Worm (Caenorhabditis elegans) whole organism, L4 larva: ENCODE measurements around the gene F14H12.2.

Experiments
- D1046.2 ChIP-seq: fragments of 200-800 bp; sonication (Bioruptor generic); IDR thresholded peaks from 2 replicates; pipeline ENCODE4 v1.3.6; 2022; ENCODE audit warnings: missing genetic modification characterization, missing compliant biosample characterization
- F26F4.8 ChIP-seq: fragments of 200-800 bp; sonication (Bioruptor generic); conservative IDR thresholded peaks from 2 replicates; pipeline ENCODE4 v1.3.6; 2022; ENCODE audit warnings: missing genetic modification characterization, missing compliant biosample characterization
- T20F7.1 ChIP-seq: fragments of 200-800 bp; sonication (Bioruptor generic); optimal IDR thresholded peaks from 2 replicates; lab custom pipeline; 2018; ENCODE audit warnings: mild to moderate bottlenecking, missing genetic modification characterization, missing compliant biosample characterization
- Y48G9A.11 ChIP-seq: fragments of 200-800 bp; sonication (Bioruptor generic); IDR thresholded peaks from 2 replicates; pipeline ENCODE4 v1.3.6; 2022; ENCODE audit warnings: missing genetic modification reagents, missing genetic modification characterization, missing compliant biosample characterization
- aha-1 ChIP-seq: fragments of 150-350 bp; peaks from one replicate; lab custom pipeline; 2014; ENCODE audit warnings: missing biosample characterization, missing genetic modification characterization
- ama-1 ChIP-seq: fragments of 150-350 bp; optimal IDR thresholded peaks from 2 replicates; lab custom pipeline; 2014; ENCODE audit warnings: inconsistent platforms, mixed read lengths
- ceh-20 ChIP-seq: fragments of 200-800 bp; sonication (Bioruptor generic); IDR thresholded peaks from 2 replicates; pipeline ENCODE4 v1.3.6; 2022; ENCODE audit warnings: missing genetic modification reagents, missing genetic modification characterization, missing compliant biosample characterization
- ceh-82 ChIP-seq: sonication (generic microtip); optimal IDR thresholded peaks from 2 replicates; lab custom pipeline; 2017; ENCODE audit warnings: missing biosample characterization, missing genetic modification characterization
- ces-1 ChIP-seq: fragments of 150-350 bp; sonication (generic microtip); optimal IDR thresholded peaks from 4 replicates; lab custom pipeline; 2014; ENCODE audit warnings: missing biosample characterization, missing genetic modification reagents, missing genetic modification characterization
- cey-2 ChIP-seq: sonication (generic microtip); optimal IDR thresholded peaks from 3 replicates; lab custom pipeline; 2017; ENCODE audit warnings: missing genetic modification characterization, mild to moderate bottlenecking, missing compliant biosample characterization, antibody characterized with exemption, borderline replicate concordance; ENCODE audit not compliant: insufficient read depth
- ctbp-1 ChIP-seq: fragments of 200-800 bp; sonication (Bioruptor generic); IDR thresholded peaks from 2 replicates; pipeline ENCODE4 v1.3.6; 2022; ENCODE audit warnings: missing genetic modification reagents, missing genetic modification characterization, missing compliant biosample characterization
- daf-16 ChIP-seq, 3 experiments: sonication (generic microtip); optimal IDR thresholded peaks; 2 replicates each; lab custom pipeline; 2016 to 2017; ENCODE audit warnings: missing genetic modification characterization in 3 of 3, missing genetic modification reagents in 3 of 3, mild to moderate bottlenecking in 2 of 3, missing compliant biosample characterization in 2 of 3, missing biosample characterization in 1 of 3, moderate library complexity in 1 of 3
- dmd-6 ChIP-seq: fragments of 200-800 bp; sonication (Bioruptor generic); IDR thresholded peaks from 2 replicates; pipeline ENCODE4 v1.3.6; 2022; ENCODE audit warnings: missing genetic modification reagents, missing genetic modification characterization, missing compliant biosample characterization
- dpl-1 ChIP-seq: fragments of 150-350 bp; optimal IDR thresholded peaks from 2 replicates; lab custom pipeline; 2014; ENCODE audit warnings: missing biosample characterization, missing genetic modification reagents, missing genetic modification characterization
- hlh-11 ChIP-seq: fragments of 200-800 bp; sonication (Bioruptor generic); optimal IDR thresholded peaks from 2 replicates; lab custom pipeline; 2018; ENCODE audit warnings: mild to moderate bottlenecking, missing genetic modification characterization, missing compliant biosample characterization
- hmg-1.1 ChIP-seq: fragments of 200-800 bp; sonication (Bioruptor generic); IDR thresholded peaks from 2 replicates; pipeline ENCODE4 v1.3.6; 2022; ENCODE audit warnings: missing genetic modification reagents, missing genetic modification characterization, missing compliant biosample characterization
- lin-1 ChIP-seq: fragments of 200-800 bp; sonication (Bioruptor generic); IDR thresholded peaks from 2 replicates; pipeline ENCODE4 v1.3.6; 2022; ENCODE audit warnings: missing genetic modification reagents, missing genetic modification characterization, missing compliant biosample characterization
- lin-15B ChIP-seq: fragments of 150-350 bp; sonication (generic microtip); optimal IDR thresholded peaks from 3 replicates; lab custom pipeline; 2014; ENCODE audit warnings: missing biosample characterization, missing genetic modification characterization
- lsy-2 ChIP-seq, 2 experiments: fragments of 150-350 bp in 1 of 2; sonication (generic microtip) in 1 of 2; optimal IDR thresholded peaks; 2 replicates each; lab custom pipeline; 2014 to 2017; ENCODE audit warnings: missing biosample characterization in 2 of 2, missing genetic modification characterization in 2 of 2
- madf-9 ChIP-seq: fragments of 200-800 bp; sonication (Bioruptor generic); conservative IDR thresholded peaks from 2 replicates; pipeline ENCODE4 v1.3.6; 2022; ENCODE audit warnings: missing genetic modification reagents, missing genetic modification characterization, missing compliant biosample characterization
- mdl-1 ChIP-seq, 2 experiments: fragments of 150-350 bp in 1 of 2; sonication (generic microtip) in 1 of 2; optimal IDR thresholded peaks; 2 replicates each; lab custom pipeline; 2014 to 2017; ENCODE audit warnings: missing biosample characterization in 2 of 2, missing genetic modification characterization in 2 of 2
- mep-1 ChIP-seq: fragments of 150-350 bp; sonication (generic microtip); optimal IDR thresholded peaks from 3 replicates; lab custom pipeline; 2014; ENCODE audit warnings: missing biosample characterization, missing genetic modification characterization
- mes-2 ChIP-seq: sonication (generic microtip); optimal IDR thresholded peaks from 2 replicates; lab custom pipeline; 2016; ENCODE audit warnings: missing genotype, mild to moderate bottlenecking, missing genetic modification characterization, missing compliant biosample characterization; ENCODE audit not compliant: poor library complexity, severe bottlenecking
- mxl-3 ChIP-seq: fragments of 200-800 bp; sonication (Bioruptor generic); optimal IDR thresholded peaks from 2 replicates; lab custom pipeline; 2018; ENCODE audit warnings: mild to moderate bottlenecking, missing genetic modification characterization, missing compliant biosample characterization
- nhr-28 ChIP-seq: fragments of 150-350 bp; optimal IDR thresholded peaks from 2 replicates; lab custom pipeline; 2014; ENCODE audit warnings: missing biosample characterization, missing genetic modification characterization
- nhr-6 ChIP-seq: fragments of 150-350 bp; optimal IDR thresholded peaks from 2 replicates; lab custom pipeline; 2014; ENCODE audit warnings: missing biosample characterization, missing genetic modification characterization
- php-3 ChIP-seq: fragments of 200-800 bp; sonication (Bioruptor generic); IDR thresholded peaks from 2 replicates; pipeline ENCODE4 v1.3.6; 2022; ENCODE audit warnings: missing genetic modification reagents, missing genetic modification characterization, missing compliant biosample characterization
- rbr-2 ChIP-seq: sonication (generic microtip); optimal IDR thresholded peaks from 2 replicates; lab custom pipeline; 2016; ENCODE audit warnings: missing genotype, missing genetic modification characterization, missing compliant biosample characterization
- spr-1 ChIP-seq: sonication (generic microtip); optimal IDR thresholded peaks from 2 replicates; lab custom pipeline; 2016; ENCODE audit warnings: mild to moderate bottlenecking, missing genetic modification characterization, missing compliant biosample characterization
- tag-97 ChIP-seq: fragments of 200-800 bp; sonication (Bioruptor generic); IDR thresholded peaks from 2 replicates; pipeline ENCODE4 v1.3.6; 2022; ENCODE audit warnings: missing genetic modification characterization, missing compliant biosample characterization
- unc-62 ChIP-seq, 3 experiments: fragments of 150-350 bp in 1 of 3; sonication (generic microtip); optimal IDR thresholded peaks in 2 of 3; peaks in 1 of 3; 1 replicate in 1 of 3; 2 replicates in 2 of 3; lab custom pipeline; 2014 to 2017; ENCODE audit warnings: missing biosample characterization in 3 of 3, missing genetic modification characterization in 3 of 3, missing genetic modification reagents in 3 of 3, missing genotype in 1 of 3
- zfp-3 ChIP-seq: fragments of 200-800 bp; sonication (Bioruptor generic); conservative IDR thresholded peaks from 2 replicates; pipeline ENCODE4 v1.3.6; 2022; ENCODE audit warnings: missing genetic modification reagents, missing genetic modification characterization, missing compliant biosample characterization

Gene F14H12.2

ce11 chrX:4350198-4350597, at the start of gene F14H12.2:
Gene F14H12.2, plus strand, starts transcription at chrX:4350498.
- TF ChIP-seq spr-1 (tag; lab: Kevin White, UChicago) (no peak), cey-2 (tag; lab: Kevin White, UChicago) (no peak), F26F4.8 (no peak), nhr-6 (tag; lab: Kevin White, UChicago) (no peak), mes-2 (tag; lab: Kevin White, UChicago) (no peak), lsy-2 (tag; optimal IDR thresholded peaks at IDR 0.05; lab: Kevin White, UChicago) (no peak), lin-1 (no peak)
- TF ChIP-seq, all 104 proteins: peak for 0

ce11 chrX:4303200-4303599, 47.1 kb upstream of the F14H12.2 start:
- TF ChIP-seq php-3 (GFP tag; lab: Robert Waterston, UW) (no peak), zfp-3 (no peak), unc-62 (GFP tag; optimal IDR thresholded peaks at IDR 0.05 in 1 of 2; lab: Kevin White, UChicago) (peak in 1 of 2 experiments; percentile 91), unc-62 (tag; optimal IDR thresholded peaks at IDR 0.05; lab: Kevin White, UChicago) (no peak)
- TF ChIP-seq, all 104 proteins: peak for 1

DNA sequence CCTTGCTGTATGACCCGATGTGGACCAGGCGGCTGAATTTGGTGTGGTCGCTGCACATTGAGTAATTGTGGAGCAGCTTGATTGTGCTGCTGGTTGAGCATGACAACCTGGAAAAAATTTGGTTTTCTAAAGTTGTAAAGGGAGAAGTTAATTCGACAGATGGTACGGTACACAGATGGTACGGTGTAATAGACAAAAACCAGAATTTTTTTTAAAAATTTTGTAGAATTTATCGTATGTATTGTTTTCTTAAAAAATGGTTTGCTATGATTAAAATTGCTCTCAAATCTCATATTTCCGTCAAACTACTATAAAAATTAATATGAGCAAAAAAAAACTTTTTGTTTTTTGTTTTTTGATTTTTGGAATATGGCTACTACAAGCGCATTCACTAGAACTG, 43.4 kb upstream of the F14H12.2 start, which contains the start of gene pqn-15:
Gene pqn-15, minus strand, starts transcription at position 101 of the 400 bp plus-strand sequence.
- TF ChIP-seq rbr-2 (tag; lab: Kevin White, UChicago): no peak
- TF ChIP-seq lsy-2 (tag; optimal IDR thresholded peaks at IDR 0.05; lab: Kevin White, UChicago): no peak
- no peak for TF ChIP-seq tag-97
- no peak for TF ChIP-seq ama-1 (lab: Kevin White, UChicago)
- TF ChIP-seq nhr-6 (tag; lab: Kevin White, UChicago): no peak
- TF ChIP-seq mdl-1 (tag; optimal IDR thresholded peaks at IDR 0.05; lab: Kevin White, UChicago): no peak
- no peak for TF ChIP-seq D1046.2 (GFP tag; lab: Robert Waterston, UW)
- TF ChIP-seq ces-1 (GFP tag; lab: Kevin White, UChicago): no peak
- no peak for TF ChIP-seq Y48G9A.11 (GFP tag; lab: Robert Waterston, UW)
- TF ChIP-seq ceh-82 (tag; lab: Kevin White, UChicago): no peak
- TF ChIP-seq dmd-6 (GFP tag; lab: Robert Waterston, UW): no peak
- no peak for TF ChIP-seq madf-9 (GFP tag; lab: Robert Waterston, UW)

ce11 chrX:4307559-4308005, 42.7 kb upstream of the F14H12.2 start:
- no peak for TF ChIP-seq daf-16 (GFP tag; optimal IDR thresholded peaks at IDR 0.05; lab: Kevin White, UChicago)
- TF ChIP-seq daf-16 (tag; optimal IDR thresholded peaks at IDR 0.05; lab: Kevin White, UChicago): peak; percentile 67
- TF ChIP-seq rbr-2 (tag; lab: Kevin White, UChicago): peak; percentile 37
- no peak for TF ChIP-seq T20F7.1 (GFP tag; lab: Kevin White, UChicago)
- 0 out of 2 replicates have a peak, but pooled peaks have one; percentile 8 for TF ChIP-seq ctbp-1 (GFP tag; lab: Robert Waterston, UW)
- TF ChIP-seq hlh-11 (tag; lab: Kevin White, UChicago): no peak
- peak; percentile 52 for TF ChIP-seq nhr-28 (tag; lab: Kevin White, UChicago)
- TF ChIP-seq dmd-6 (GFP tag; lab: Robert Waterston, UW): peak; percentile 44; the same call in 1 of the 2 replicates
- TF ChIP-seq mxl-3 (GFP tag; lab: Kevin White, UChicago): peak; percentile 28
- TF ChIP-seq ceh-20 (GFP tag; lab: Robert Waterston, UW): peak; percentile 34; the same call in 1 of the 2 replicates
- no peak for TF ChIP-seq lin-15B (tag; lab: Kevin White, UChicago)
- TF ChIP-seq aha-1 (tag; lab: Kevin White, UChicago): peak; percentile 43
- peak; percentile 39 for TF ChIP-seq dpl-1
- peak; percentile 65 for TF ChIP-seq hmg-1.1 (GFP tag; lab: Robert Waterston, UW)
- peak; percentile 62 for TF ChIP-seq mep-1 (tag; lab: Kevin White, UChicago)
